Fruit fly (Drosophila melanogaster) whole organism, embryonic: ENCODE data around the gene CG1622.

Experiments used
- Aef1 ChIP-seq: fragments of 200-800 bp; sonication (Bioruptor generic); IDR thresholded peaks from 3 replicates; pipeline ENCODE4 v1.3.6; 2022; ENCODE audit warnings: missing biosample characterization, missing genetic modification characterization
- Atf6 ChIP-seq: fragments of 200-800 bp; sonication (Bioruptor generic); IDR thresholded peaks from 2 replicates; pipeline ENCODE4 v1.3.6; 2022; ENCODE audit warnings: missing biosample characterization, missing genetic modification characterization
- BtbVII ChIP-seq: fragments of 200-800 bp; sonication (Bioruptor generic); optimal IDR thresholded peaks from 3 replicates; lab custom pipeline; 2017; ENCODE audit warnings: missing biosample characterization, mild to moderate bottlenecking, missing genetic modification characterization
- CG12155 ChIP-seq: fragments of 200-800 bp; sonication (Bioruptor generic); optimal IDR thresholded peaks from 3 replicates; lab custom pipeline; 2016; ENCODE audit warnings: missing biosample characterization, missing genetic modification characterization
- CG12219 ChIP-seq: fragments of 200-800 bp; sonication (Bioruptor generic); optimal IDR thresholded peaks from 3 replicates; lab custom pipeline; 2018; ENCODE audit warnings: missing biosample characterization, mild to moderate bottlenecking, missing genetic modification characterization
- CG13123 ChIP-seq: fragments of 200-800 bp; sonication (Bioruptor generic); optimal IDR thresholded peaks from 2 replicates; lab custom pipeline; 2016; ENCODE audit warnings: missing biosample characterization, missing genetic modification characterization
- CG14667 ChIP-seq: fragments of 200-800 bp; sonication (Bioruptor generic); IDR thresholded peaks from 2 replicates; pipeline ENCODE4 v1.3.6; 2022; ENCODE audit warnings: missing biosample characterization, missing genetic modification characterization
- CG14965 ChIP-seq: fragments of 200-800 bp; sonication (Bioruptor generic); optimal IDR thresholded peaks from 2 replicates; lab custom pipeline; 2016; ENCODE audit warnings: missing biosample characterization, missing genetic modification characterization, borderline replicate concordance
- CG15011 ChIP-seq: fragments of 200-800 bp; sonication (Bioruptor generic); optimal IDR thresholded peaks from 3 replicates; lab custom pipeline; 2018; ENCODE audit warnings: missing biosample characterization, mild to moderate bottlenecking, missing genetic modification characterization
- CG15269 ChIP-seq: fragments of 200-800 bp; sonication (Bioruptor generic); optimal IDR thresholded peaks from 2 replicates; lab custom pipeline; 2018; ENCODE audit warnings: missing biosample characterization, mild to moderate bottlenecking, missing genetic modification characterization, moderate library complexity
- CG16779 ChIP-seq: fragments of 200-800 bp; sonication (Bioruptor generic); IDR thresholded peaks from 2 replicates; pipeline ENCODE4 v1.3.6; 2022; ENCODE audit warnings: missing biosample characterization, missing genetic modification characterization
- CG2712 ChIP-seq: fragments of 200-800 bp; optimal IDR thresholded peaks from 3 replicates; lab custom pipeline; 2019; ENCODE audit warnings: missing biosample characterization, mild to moderate bottlenecking, missing genetic modification characterization, moderate library complexity
- CG3163 ChIP-seq: fragments of 200-800 bp; sonication (Bioruptor generic); optimal IDR thresholded peaks from 3 replicates; lab custom pipeline; 2016; ENCODE audit warnings: missing biosample characterization, missing genetic modification characterization
- CG32772 ChIP-seq: fragments of 200-800 bp; sonication (Bioruptor generic); IDR thresholded peaks from 2 replicates; pipeline ENCODE4 v1.3.6; 2022; ENCODE audit warnings: missing biosample characterization, missing genetic modification characterization
- CG34376 ChIP-seq: fragments of 200-800 bp; sonication (Bioruptor generic); optimal IDR thresholded peaks from 2 replicates; lab custom pipeline; 2018; ENCODE audit warnings: missing biosample characterization, mild to moderate bottlenecking, missing genetic modification characterization
- CG3726 ChIP-seq: fragments of 200-800 bp; sonication (Bioruptor generic); IDR thresholded peaks from 3 replicates; pipeline ENCODE4, ENCODE4 v1.3.6; 2022; ENCODE audit warnings: missing biosample characterization, missing genetic modification characterization
- CG3838 ChIP-seq: fragments of 200-800 bp; sonication (Bioruptor generic); optimal IDR thresholded peaks from 3 replicates; lab custom pipeline; 2016; ENCODE audit warnings: missing biosample characterization, missing genetic modification characterization
- CG4360 ChIP-seq: fragments of 200-800 bp; sonication (Bioruptor generic); IDR thresholded peaks from 2 replicates; pipeline ENCODE4 v1.3.6; 2022; ENCODE audit warnings: missing biosample characterization, missing genetic modification characterization
- CG4424 ChIP-seq: fragments of 200-800 bp; sonication (Bioruptor generic); optimal IDR thresholded peaks from 3 replicates; lab custom pipeline; 2016; ENCODE audit warnings: missing biosample characterization, missing genetic modification characterization
- CG4707 ChIP-seq: fragments of 200-800 bp; sonication (Bioruptor generic); optimal IDR thresholded peaks from 2 replicates; lab custom pipeline; 2018; ENCODE audit warnings: missing biosample characterization, mild to moderate bottlenecking, missing genetic modification characterization, moderate library complexity
- CG4820 ChIP-seq: fragments of 200-800 bp; sonication (Bioruptor generic); optimal IDR thresholded peaks from 3 replicates; lab custom pipeline; 2016; ENCODE audit warnings: missing biosample characterization, missing genetic modification characterization
- CG9817 ChIP-seq: fragments of 200-800 bp; sonication (Bioruptor generic); optimal IDR thresholded peaks from 2 replicates; lab custom pipeline; 2018; ENCODE audit warnings: missing biosample characterization, mild to moderate bottlenecking, missing genetic modification characterization, moderate library complexity
- CTCF ChIP-seq: fragments of 200-800 bp; sonication (Bioruptor generic); optimal IDR thresholded peaks from 2 replicates; lab custom pipeline; 2017; ENCODE audit warnings: missing biosample characterization, mild to moderate bottlenecking, missing genetic modification characterization, moderate library complexity
- Camta ChIP-seq: fragments of 200-800 bp; sonication (Bioruptor generic); optimal IDR thresholded peaks from 2 replicates; lab custom pipeline; 2016; ENCODE audit warnings: missing biosample characterization, missing genetic modification characterization
- Chrac-16 ChIP-seq: fragments of 200-800 bp; sonication (Bioruptor generic); optimal IDR thresholded peaks from 3 replicates; lab custom pipeline; 2016; ENCODE audit warnings: missing biosample characterization, missing genetic modification characterization
- CkIIα-i1 ChIP-seq: fragments of 200-800 bp; sonication (Bioruptor generic); IDR thresholded peaks from 2 replicates; pipeline ENCODE4 v1.3.6; 2022; ENCODE audit warnings: missing biosample characterization, missing genetic modification characterization
- Eip74EF ChIP-seq, 2 experiments: fragments of 200-800 bp in 1 of 2; fragments of >200 bp in 1 of 2; sonication (Bioruptor generic) in 1 of 2; optimal IDR thresholded peaks; 2 replicates each; lab custom pipeline; 2017 to 2019; ENCODE audit warnings: missing biosample characterization in 2 of 2, missing genetic modification characterization in 2 of 2, mild to moderate bottlenecking in 1 of 2, moderate library complexity in 1 of 2
- HHEX ChIP-seq: fragments of 200-800 bp; sonication (Bioruptor generic); optimal IDR thresholded peaks from 3 replicates; lab custom pipeline; 2017; ENCODE audit warnings: missing biosample characterization, mild to moderate bottlenecking, missing genetic modification characterization, missing genetic modification reagents
- Hmr ChIP-seq: fragments of 200-800 bp; sonication (Bioruptor generic); optimal IDR thresholded peaks from 3 replicates; lab custom pipeline; 2017; ENCODE audit warnings: mild to moderate bottlenecking, missing biosample characterization, missing genetic modification reagents, missing genetic modification characterization
- MTF-1 ChIP-seq: fragments of 200-800 bp; sonication (Bioruptor generic); optimal IDR thresholded peaks from 2 replicates; lab custom pipeline; 2018; ENCODE audit warnings: missing biosample characterization, mild to moderate bottlenecking, missing genetic modification characterization, borderline replicate concordance
- Spps ChIP-seq: fragments of 200-800 bp; sonication (Bioruptor generic); optimal IDR thresholded peaks from 2 replicates; lab custom pipeline; 2018; ENCODE audit warnings: missing biosample characterization, mild to moderate bottlenecking, missing genetic modification characterization
- Xrp1 ChIP-seq: fragments of 200-800 bp; sonication (Bioruptor generic); IDR thresholded peaks from 2 replicates; pipeline ENCODE4 v1.3.6; 2022; ENCODE audit warnings: missing biosample characterization, missing genetic modification characterization
- amos ChIP-seq: fragments of 200-800 bp; sonication (Bioruptor generic); IDR thresholded peaks from 2 replicates; pipeline ENCODE4 v1.3.6; 2022; ENCODE audit warnings: missing biosample characterization, missing genetic modification characterization; ENCODE audit not compliant: partially characterized antibody
- ap ChIP-seq: fragments of 200-800 bp; sonication (Bioruptor generic); IDR thresholded peaks from 2 replicates; pipeline ENCODE4 v1.3.6; 2022; ENCODE audit warnings: missing biosample characterization, missing genetic modification characterization
- bsh ChIP-seq, 2 experiments: fragments of 200-800 bp; sonication (Bioruptor generic); optimal IDR thresholded peaks; 2 replicates each; lab custom pipeline; 2017 to 2018; ENCODE audit warnings: mild to moderate bottlenecking in 2 of 2, missing biosample characterization in 2 of 2, missing genetic modification characterization in 2 of 2, moderate library complexity in 1 of 2
- btn ChIP-seq: fragments of 200-800 bp; sonication (Bioruptor generic); optimal IDR thresholded peaks from 2 replicates; lab custom pipeline; 2016; ENCODE audit warnings: missing biosample characterization, missing genetic modification characterization
- crol ChIP-seq: fragments of 200-800 bp; sonication (Bioruptor generic); IDR thresholded peaks from 2 replicates; pipeline ENCODE4 v1.3.6; 2022; ENCODE audit warnings: missing biosample characterization, missing genetic modification characterization
- disco-r ChIP-seq: fragments of 200-800 bp; sonication (Bioruptor generic); optimal IDR thresholded peaks from 2 replicates; lab custom pipeline; 2016; ENCODE audit warnings: missing biosample characterization, missing genetic modification characterization
- fd3F ChIP-seq: fragments of 200-800 bp; sonication (Bioruptor generic); optimal IDR thresholded peaks from 2 replicates; lab custom pipeline; 2018; ENCODE audit warnings: missing biosample characterization, mild to moderate bottlenecking, missing genetic modification characterization, moderate library complexity
- ftz-f1 ChIP-seq: fragments of 200-800 bp; sonication (Bioruptor generic); optimal IDR thresholded peaks from 2 replicates; lab custom pipeline; 2016; ENCODE audit warnings: missing biosample characterization, missing genetic modification characterization
- h ChIP-seq: fragments of >200 bp; optimal IDR thresholded peaks from 2 replicates; lab custom pipeline; 2017
- hbn ChIP-seq: fragments of 200-800 bp; sonication (Bioruptor generic); IDR thresholded peaks from 2 replicates; pipeline ENCODE4 v1.3.6; 2022; ENCODE audit warnings: missing biosample characterization, missing genetic modification characterization; ENCODE audit not compliant: partially characterized antibody
- her ChIP-seq: fragments of 200-800 bp; sonication (Bioruptor generic); optimal IDR thresholded peaks from 2 replicates; lab custom pipeline; 2016; ENCODE audit warnings: missing biosample characterization, missing genetic modification characterization
- kah ChIP-seq: fragments of 200-800 bp; sonication (Bioruptor generic); optimal IDR thresholded peaks from 2 replicates; lab custom pipeline; 2018; ENCODE audit warnings: missing biosample characterization, mild to moderate bottlenecking, missing genetic modification characterization
- knrl ChIP-seq: fragments of 200-800 bp; sonication (Bioruptor generic); IDR thresholded peaks from 3 replicates; pipeline ENCODE4 v1.3.6; 2022; ENCODE audit warnings: missing biosample characterization, missing genetic modification characterization; ENCODE audit not compliant: partially characterized antibody
- mld ChIP-seq: fragments of 200-800 bp; sonication (Bioruptor generic); IDR thresholded peaks from 3 replicates; pipeline ENCODE4 v1.3.6; 2022; ENCODE audit warnings: missing biosample characterization, missing genetic modification characterization; ENCODE audit not compliant: partially characterized antibody
- otp ChIP-seq: fragments of 200-800 bp; sonication (Bioruptor generic); IDR thresholded peaks from 3 replicates; pipeline ENCODE4, ENCODE4 v1.3.6; 2022; ENCODE audit warnings: missing biosample characterization, missing genetic modification characterization
- pzg ChIP-seq: fragments of 200-800 bp; sonication (Bioruptor generic); optimal IDR thresholded peaks from 3 replicates; lab custom pipeline; 2018; ENCODE audit warnings: missing biosample characterization, mild to moderate bottlenecking, missing genetic modification characterization, moderate library complexity
- sens-2 ChIP-seq: fragments of 200-800 bp; sonication (Bioruptor generic); IDR thresholded peaks from 2 replicates; pipeline ENCODE4 v1.3.6; 2022; ENCODE audit warnings: missing biosample characterization, missing genetic modification characterization
- sr ChIP-seq: fragments of 200-800 bp; sonication (Bioruptor generic); IDR thresholded peaks from 3 replicates; pipeline ENCODE4 v1.3.6; 2022; ENCODE audit warnings: missing biosample characterization, missing genetic modification characterization
- ssp ChIP-seq: fragments of 200-800 bp; sonication (Bioruptor generic); IDR thresholded peaks from 2 replicates; pipeline ENCODE4 v1.3.6; 2022; ENCODE audit warnings: missing biosample characterization, missing genetic modification characterization
- tap ChIP-seq: fragments of 200-800 bp; optimal IDR thresholded peaks from 3 replicates; lab custom pipeline; 2019; ENCODE audit warnings: missing biosample characterization, mild to moderate bottlenecking, missing genetic modification characterization, moderate library complexity

CG1622 gene

DNA sequence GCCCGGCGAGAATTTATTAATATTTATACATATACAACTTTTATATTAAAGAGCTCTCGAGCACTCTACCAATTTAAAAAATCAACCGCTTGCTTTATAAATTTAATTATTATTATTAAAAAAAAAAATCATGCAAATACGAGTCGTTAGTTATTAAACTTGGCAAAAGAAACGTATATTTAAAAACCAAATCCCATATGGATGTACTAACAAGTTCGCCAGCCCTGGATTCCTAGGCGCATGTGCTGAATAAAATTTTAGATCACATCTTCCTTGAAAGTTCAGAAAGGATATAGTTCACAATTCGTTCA lies 38.2 kb upstream of the CG1622 start, which contains the start of gene comt (continued):
- TF ChIP-seq CG3838 (GFP tag; lab: Kevin White, UChicago), result no peak
- peak; percentile 14; the same call in 1 of the 2 replicates for TF ChIP-seq Atf6 (GFP tag; lab: Robert Waterston, UW)
- TF ChIP-seq h (lab: Kevin White, UChicago), result no peak
- TF ChIP-seq btn (GFP tag; lab: Kevin White, UChicago), result no peak
- TF ChIP-seq sens-2 (GFP tag; lab: Robert Waterston, UW), result peak; percentile 52
- TF ChIP-seq Chrac-16, result peak; percentile 26
- no peak for TF ChIP-seq Camta (GFP tag; lab: Kevin White, UChicago)
- TF ChIP-seq ap (GFP tag; lab: Robert Waterston, UW), result peak; percentile 53; the same call in 1 of the 2 replicates
- peak; percentile 7 for TF ChIP-seq kah
- no peak for TF ChIP-seq CG3163 (GFP tag; lab: Kevin White, UChicago)
- TF ChIP-seq Xrp1 (GFP tag; lab: Robert Waterston, UW), result peak; percentile 63; the same call in 1 of the 2 replicates
- peak; percentile 36; the same call in 1 of the 2 replicates for TF ChIP-seq ssp (GFP tag; lab: Robert Waterston, UW)
- TF ChIP-seq tap (tag; lab: Kevin White, UChicago), result peak; percentile 45
- peak; percentile 76 for TF ChIP-seq CG2712
- TF ChIP-seq CG4820, result peak; percentile 17
- TF ChIP-seq crol, result no peak
- no peak for TF ChIP-seq CG4707 (GFP tag; lab: Kevin White, UChicago)
- TF ChIP-seq CG4424 (GFP tag; lab: Kevin White, UChicago), result peak; percentile 64
- peak; percentile 33; the same call in 1 of the 3 replicates for TF ChIP-seq Aef1 (GFP tag; lab: Robert Waterston, UW)
- peak; percentile 17 for TF ChIP-seq CG9817 (tag; lab: Kevin White, UChicago)
- no peak for TF ChIP-seq CG34376 (GFP tag; lab: Kevin White, UChicago)
- no peak for TF ChIP-seq pzg (GFP tag; lab: Kevin White, UChicago)
- no peak for TF ChIP-seq ftz-f1
- no peak for TF ChIP-seq CG3726 (GFP tag; lab: Robert Waterston, UW)
- TF ChIP-seq her (GFP tag; lab: Kevin White, UChicago), result no peak
- TF ChIP-seq CG14965 (GFP tag; lab: Kevin White, UChicago), result no peak
- TF ChIP-seq Hmr (GFP tag; lab: Kevin White, UChicago), result no peak
- TF ChIP-seq CG15269, result peak; percentile 74
- TF ChIP-seq CkIIα-i1, result no peak
- no peak for TF ChIP-seq CG4360
- peak; percentile 47 for TF ChIP-seq fd3F (GFP tag; lab: Kevin White, UChicago)
- peak; percentile 46 for TF ChIP-seq Spps
- TF ChIP-seq disco-r (GFP tag; lab: Kevin White, UChicago), result no peak
- no peak for TF ChIP-seq sr (GFP tag; lab: Robert Waterston, UW)
- TF ChIP-seq CG12219 (GFP tag; lab: Kevin White, UChicago), result no peak
- no peak for TF ChIP-seq CG12155 (GFP tag; lab: Kevin White, UChicago)
- TF ChIP-seq CG16779 (GFP tag; lab: Robert Waterston, UW), result no peak
- no peak for TF ChIP-seq amos
- TF ChIP-seq CG15011 (GFP tag; lab: Kevin White, UChicago), result no peak
- no peak for TF ChIP-seq knrl
- TF ChIP-seq CG13123 (GFP tag; lab: Kevin White, UChicago), result no peak
- TF ChIP-seq HHEX (GFP tag; lab: Kevin White, UChicago), result peak; percentile 43
- no peak for TF ChIP-seq mld (GFP tag; lab: Robert Waterston, UW)
- 0 out of 2 replicates have a peak, but pooled peaks have one; percentile 33 for TF ChIP-seq CG32772
- TF ChIP-seq CTCF (GFP tag; lab: Kevin White, UChicago), result no peak
- no peak for TF ChIP-seq Eip74EF (GFP tag; optimal IDR thresholded peaks at IDR 0.05; lab: Kevin White, UChicago)
- no peak for TF ChIP-seq otp (GFP tag; lab: Robert Waterston, UW)
- TF ChIP-seq bsh (GFP tag; optimal IDR thresholded peaks at IDR 0.05; lab: Kevin White, UChicago), result peak in 1 of 2 experiments; percentile 71
- no peak for TF ChIP-seq hbn (GFP tag; lab: Robert Waterston, UW)
- 0 out of 2 replicates have a peak, but pooled peaks have one; percentile 35 for TF ChIP-seq CG14667 (GFP tag; lab: Robert Waterston, UW)
- TF ChIP-seq BtbVII (GFP tag; lab: Kevin White, UChicago), result peak; percentile 56
- peak; percentile 22 for TF ChIP-seq MTF-1 (GFP tag; lab: Kevin White, UChicago)
